Fruit fly (Drosophila melanogaster) ovary, adult (tissue): ENCODE results near the gene Prestin.

Experiments used
- CG17801 ChIP-seq: fragments of 200-800 bp; optimal IDR thresholded peaks from 2 replicates; lab custom pipeline; 2019; ENCODE audit warnings: missing biosample characterization, mild to moderate bottlenecking, missing genetic modification characterization, moderate library complexity; ENCODE audit not compliant: partially characterized antibody

Prestin gene

dm6 chr3L:17907609-17908160 is at the start of gene Prestin, which contains the start of gene Wdr92:
Gene Prestin, minus strand, starts transcription at chr3L:17907812.
Gene Wdr92, plus strand, starts transcription at chr3L:17908143.
- peak; percentile 75 for TF ChIP-seq CG17801 (GFP tag; lab: Kevin White, UChicago)

dm6 chr3L:17956369-17957007 is 48.9 kb upstream of the Prestin start:
- TF ChIP-seq CG17801 (GFP tag; lab: Kevin White, UChicago): peak; percentile 9

- no peak for TF ChIP-seq CG17801 (GFP tag; lab: Kevin White, UChicago)
Measured at dm6 chr3L:17950132-17950815, 42.7 kb upstream of the Prestin start.

- TF ChIP-seq CG17801 (GFP tag; lab: Kevin White, UChicago): no peak
Measured at dm6 chr3L:17949507-17950027, 42.0 kb upstream of the Prestin start.

- no peak for TF ChIP-seq CG17801 (GFP tag; lab: Kevin White, UChicago)
Measured at dm6 chr3L:17948643-17949506, 41.3 kb upstream of the Prestin start.

- no peak for TF ChIP-seq CG17801 (GFP tag; lab: Kevin White, UChicago)
Measured at dm6 chr3L:17948195-17948594, 40.6 kb upstream of the Prestin start.

dm6 chr3L:17947296-17947713 is 39.7 kb upstream of the Prestin start:
- no peak for TF ChIP-seq CG17801 (GFP tag; lab: Kevin White, UChicago)

- TF ChIP-seq CG17801 (GFP tag; lab: Kevin White, UChicago): no peak
Measured at dm6 chr3L:17946376-17946775, 38.8 kb upstream of the Prestin start.

dm6 chr3L:17945422-17945821 is 37.8 kb upstream of the Prestin start:
- TF ChIP-seq CG17801 (GFP tag; lab: Kevin White, UChicago): no peak

dm6 chr3L:17944614-17945013 is 37.0 kb upstream of the Prestin start:
- no peak for TF ChIP-seq CG17801 (GFP tag; lab: Kevin White, UChicago)

dm6 chr3L:17942449-17942848 is 34.8 kb upstream of the Prestin start:
- no peak for TF ChIP-seq CG17801 (GFP tag; lab: Kevin White, UChicago)

- no peak for TF ChIP-seq CG17801 (GFP tag; lab: Kevin White, UChicago)
Measured at dm6 chr3L:17941575-17941974, 34.0 kb upstream of the Prestin start.

- no peak for TF ChIP-seq CG17801 (GFP tag; lab: Kevin White, UChicago)
Measured at dm6 chr3L:17940988-17941387, 33.4 kb upstream of the Prestin start.

dm6 chr3L:17939649-17940048 is 32.0 kb upstream of the Prestin start:
- no peak for TF ChIP-seq CG17801 (GFP tag; lab: Kevin White, UChicago)

dm6 chr3L:17938622-17939021 is 31.0 kb upstream of the Prestin start:
- TF ChIP-seq CG17801 (GFP tag; lab: Kevin White, UChicago): no peak
